Fruit fly (Drosophila melanogaster): Measurements from ENCODE around the gene scf.

The scf gene

dm6 chr3L:1342133-1342580, 43.7 kb downstream of the scf start, which contains the start of gene indra (continued):
- TF ChIP-seq Scr (GFP tag; IDR thresholded peaks at IDR 0.05; ENCODE audit: partially characterized antibody) (peak; percentile 68), bab2 (GFP tag; optimal IDR thresholded peaks at IDR 0.05) (peak; percentile 75), wek (GFP tag; optimal IDR thresholded peaks at IDR 0.05) (no peak), Myb (GFP tag; optimal IDR thresholded peaks at IDR 0.05) (peak; percentile 71), Bgb (GFP tag; IDR thresholded peaks at IDR 0.05; ENCODE audit: partially characterized antibody) (peak; percentile 64), bsh (GFP tag; optimal IDR thresholded peaks at IDR 0.05) (peak in 1 of 2 experiments; percentile 39), CG15601 (tag; optimal IDR thresholded peaks at IDR 0.05) (peak; percentile 37), stwl (tag; optimal IDR thresholded peaks at IDR 0.05) (peak; percentile 60), CG10267 (tag; optimal IDR thresholded peaks at IDR 0.05) (peak; percentile 77), Kr (GFP tag; optimal IDR thresholded peaks at IDR 0.05) (no peak), CG31388 (GFP tag; optimal IDR thresholded peaks at IDR 0.05) (no peak), crp (GFP tag; optimal IDR thresholded peaks at IDR 0.05) (no peak), Sox102F (GFP tag; optimal IDR thresholded peaks at IDR 0.05) (no peak), ac (GFP tag; optimal IDR thresholded peaks at IDR 0.05) (no peak), CG11398 (GFP tag; optimal IDR thresholded peaks at IDR 0.05) (peak; percentile 12), Taf1 (GFP tag; IDR thresholded peaks at IDR 0.05) (no peak), cad (GFP tag; optimal IDR thresholded peaks at IDR 0.05) (no peak), CG12942 (GFP tag; optimal IDR thresholded peaks at IDR 0.05) (peak; percentile 36), da (GFP tag; optimal IDR thresholded peaks at IDR 0.05) (peak; percentile 1), Rx (GFP tag; IDR thresholded peaks at IDR 0.05) (0 out of 2 replicates have a peak, but pooled peaks have one; percentile 24), z (GFP tag; IDR thresholded peaks at IDR 0.05) (no peak), Nf-YB (GFP tag; optimal IDR thresholded peaks at IDR 0.05) (peak; percentile 12), CG31224 (GFP tag; IDR thresholded peaks at IDR 0.05) (no peak), shn (GFP tag; optimal IDR thresholded peaks at IDR 0.05) (peak; percentile 68), vfl (GFP tag; optimal IDR thresholded peaks at IDR 0.05) (peak; percentile 13), CG17568 (GFP tag; optimal IDR thresholded peaks at IDR 0.05) (no peak), HLH54F (GFP tag; optimal IDR thresholded peaks at IDR 0.05) (peak; percentile 70), CG10366 (GFP tag; IDR thresholded peaks at IDR 0.05) (no peak), sens (GFP tag) (peak; percentile 95), HLHmδ (GFP tag; optimal IDR thresholded peaks at IDR 0.05) (no peak), inv (GFP tag; IDR thresholded peaks at IDR 0.05; ENCODE audit: partially characterized antibody) (no peak; the same call in 1 of the 2 replicates), Dp (GFP tag; optimal IDR thresholded peaks at IDR 0.05) (peak; percentile 76), CG16863 (GFP tag; optimal IDR thresholded peaks at IDR 0.05) (peak; percentile 20), knrl (GFP tag; IDR thresholded peaks at IDR 0.05; ENCODE audit: partially characterized antibody) (peak; percentile 33; the same call in 1 of the 3 replicates), Tbp (GFP tag; optimal IDR thresholded peaks at IDR 0.05) (peak; percentile 3), CG11504 (tag; optimal IDR thresholded peaks at IDR 0.05) (no peak), CG9215 (GFP tag; IDR thresholded peaks at IDR 0.05) (peak; percentile 55; the same call in 1 of the 2 replicates), Sox100B (GFP tag; optimal IDR thresholded peaks at IDR 0.05) (no peak), seq (GFP tag; IDR thresholded peaks at IDR 0.05) (no peak), Mrtf (GFP tag; IDR thresholded peaks at IDR 0.05) (no peak), Vsx1 (GFP tag; optimal IDR thresholded peaks at IDR 0.05) (no peak), CG7963 (GFP tag; IDR thresholded peaks at IDR 0.05; ENCODE audit: partially characterized antibody) (peak; percentile 27; the same call in 1 of the 3 replicates), lbe (GFP tag; optimal IDR thresholded peaks at IDR 0.05) (no peak), Jarid2 (GFP tag; optimal IDR thresholded peaks at IDR 0.05) (no peak), D19B (GFP tag; optimal IDR thresholded peaks at IDR 0.05) (no peak), CG3995 (GFP tag; optimal IDR thresholded peaks at IDR 0.05) (peak; percentile 91), pb (GFP tag; optimal IDR thresholded peaks at IDR 0.05) (no peak), dmrt99B (tag; optimal IDR thresholded peaks at IDR 0.05) (no peak), ab (GFP tag; optimal IDR thresholded peaks at IDR 0.05) (peak; percentile 21), ato (GFP tag; IDR thresholded peaks at IDR 0.05; ENCODE audit: partially characterized antibody) (peak; percentile 45; the same call in 1 of the 2 replicates)
